Worm (Caenorhabditis elegans): ENCODE measurements around the gene F13A2.1.
"Not testable (repeated sequence)": the region's sequence is repeated elsewhere in the genome, so short reads cannot be mapped to it uniquely, and the experiment has no call there.

DNA sequence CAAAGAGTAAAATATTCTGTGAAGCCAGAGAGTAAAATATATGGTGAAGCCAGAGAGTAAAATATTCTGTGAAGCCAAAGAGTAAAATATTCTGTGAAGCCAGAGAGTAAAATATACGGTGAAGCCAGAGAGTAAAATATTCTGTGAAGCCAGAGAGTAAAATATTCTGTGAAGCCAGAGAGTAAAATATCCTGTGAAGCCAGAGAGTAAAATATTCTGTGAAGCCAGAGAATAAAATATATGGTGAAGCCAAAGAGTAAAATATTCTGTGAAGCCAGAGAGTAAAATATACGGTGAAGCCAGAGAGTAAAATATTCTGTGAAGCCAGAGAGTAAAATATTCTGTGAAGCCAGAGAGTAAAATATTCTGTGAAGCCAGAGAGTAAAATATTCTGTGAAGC is 48.7 kb downstream of the F13A2.1 start:
- TF ChIP-seq F33H1.4 (GFP tag; IDR thresholded peaks at IDR 0.05); him-1 (tag; optimal IDR thresholded peaks at IDR 0.05); cebp-2 (GFP tag; IDR thresholded peaks at IDR 0.05): not testable (repeated sequence)

All from whole organism, young adult.